Worm (Caenorhabditis elegans) whole organism, L2 larva: ENCODE measurements around the gene Y38F1A.1.

Experiments used
- Y55F3AM.14 ChIP-seq: fragments of 200-800 bp; sonication (Bioruptor generic); optimal IDR thresholded peaks from 2 replicates; lab custom pipeline; 2018; ENCODE audit warnings: mild to moderate bottlenecking, missing genetic modification characterization, missing compliant biosample characterization
- egl-27 ChIP-seq: sonication (generic microtip); optimal IDR thresholded peaks from 3 replicates; lab custom pipeline; 2017; ENCODE audit warnings: missing biosample characterization, missing genetic modification reagents, missing genetic modification characterization
- lsy-2 ChIP-seq, 2 experiments: fragments of 150-350 bp in 1 of 2; sonication (generic microtip) in 1 of 2; optimal IDR thresholded peaks; 2 replicates each; lab custom pipeline; 2014 to 2017; ENCODE audit warnings: missing biosample characterization in 2 of 2, missing genetic modification characterization in 2 of 2
- nhr-77 ChIP-seq: fragments of 150-350 bp; optimal IDR thresholded peaks from 2 replicates; lab custom pipeline; 2014; ENCODE audit warnings: missing biosample characterization, missing genetic modification characterization
- unc-62 ChIP-seq: fragments of 150-350 bp; optimal IDR thresholded peaks from 2 replicates; lab custom pipeline; 2014; ENCODE audit warnings: missing biosample characterization, missing genetic modification reagents, missing genetic modification characterization

DNA sequence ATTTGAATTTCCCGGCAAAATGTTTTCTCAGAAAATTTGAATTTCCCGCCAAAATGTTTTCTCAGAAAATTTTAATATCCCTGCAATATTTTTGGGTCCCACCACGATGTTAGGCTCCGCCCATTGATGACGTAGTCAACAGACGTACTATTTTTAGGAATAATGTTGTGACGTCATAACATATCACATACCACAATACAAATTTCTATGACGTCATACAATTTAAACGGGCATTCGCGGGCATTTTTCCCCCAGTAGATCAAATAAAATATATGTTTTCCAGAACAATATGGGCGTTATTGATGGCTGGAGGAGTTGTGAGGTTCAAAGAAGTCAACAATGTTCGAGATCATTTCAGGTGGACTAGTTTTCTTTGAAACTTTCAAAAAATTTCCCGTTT is 11.7 kb upstream of the Y38F1A.1 start:
- TF ChIP-seq nhr-77 (no peak), lsy-2 (tag; optimal IDR thresholded peaks at IDR 0.05; lab: Kevin White, UChicago) (no peak), unc-62 (no peak), egl-27 (tag; lab: Kevin White, UChicago) (no peak), Y55F3AM.14 (GFP tag; lab: Kevin White, UChicago) (no peak)
